Worm (Caenorhabditis elegans): ENCODE data around the gene col-114.

DNA sequence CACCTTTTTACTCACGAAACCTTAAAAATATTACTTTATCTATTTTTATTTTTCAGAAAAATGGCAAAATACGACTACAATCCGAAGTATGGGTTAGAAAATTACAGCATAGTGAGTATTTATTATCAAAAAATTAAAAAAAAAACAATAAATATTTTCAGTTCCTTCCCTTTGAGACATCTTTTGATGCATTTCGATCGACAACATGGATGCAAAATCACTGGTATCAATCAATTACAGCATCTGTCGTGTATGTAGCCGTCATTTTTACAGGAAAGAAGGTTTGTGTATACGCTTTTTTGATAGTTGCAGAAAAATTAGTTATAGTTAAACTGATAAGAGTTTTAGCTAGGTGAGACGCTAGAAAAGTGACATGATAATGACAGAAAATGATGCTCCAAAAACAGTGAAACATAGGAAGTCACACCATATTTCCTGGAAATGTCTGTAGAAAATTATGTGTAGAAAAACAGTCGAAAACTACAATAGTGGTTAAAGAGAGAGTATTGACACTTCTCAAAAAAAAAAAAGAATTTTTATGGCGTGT lies 8.7 kb downstream of the col-114 start, which contains the start of gene elo-3:
- TF ChIP-seq nhr-28 (tag; optimal IDR thresholded peaks at IDR 0.05), result no peak
- TF ChIP-seq nhr-237 (tag; optimal IDR thresholded peaks at IDR 0.05), result no peak
- TF ChIP-seq unc-39 (tag; optimal IDR thresholded peaks at IDR 0.05), result no peak
- no peak for TF ChIP-seq daf-12 (tag; optimal IDR thresholded peaks at IDR 0.05)
- TF ChIP-seq jun-1 (tag; optimal IDR thresholded peaks at IDR 0.05), result no peak
- TF ChIP-seq aly-2 (tag; optimal IDR thresholded peaks at IDR 0.05), result no peak
- TF ChIP-seq fos-1 (tag; optimal IDR thresholded peaks at IDR 0.05), result no peak
- no peak for TF ChIP-seq snpc-4 (tag; optimal IDR thresholded peaks at IDR 0.05)
- peak; percentile 9 for TF ChIP-seq pha-4 (tag; optimal IDR thresholded peaks at IDR 0.05)
- no peak for TF ChIP-seq zag-1 (tag; optimal IDR thresholded peaks at IDR 0.05)
- TF ChIP-seq sea-2 (GFP tag; optimal IDR thresholded peaks at IDR 0.05), result no peak
- no peak for TF ChIP-seq nhr-12 (tag; optimal IDR thresholded peaks at IDR 0.05)
- TF ChIP-seq ztf-4 (tag; optimal IDR thresholded peaks at IDR 0.05), result no peak
